Worm (Caenorhabditis elegans): ENCODE results near the gene smcr-8.
A peak's percentile ranks its signal among the peaks of the same experiment; 100 is the strongest.

smcr-8 gene

ce11 chrIII:4998956-4999425 lies at the start of gene smcr-8 (continued):
- TF ChIP-seq fkh-10 (GFP tag; optimal IDR thresholded peaks at IDR 0.05): no peak
- TF ChIP-seq R02D3.7 (tag; optimal IDR thresholded peaks at IDR 0.05): no peak
- no peak for TF ChIP-seq mxl-2 (GFP tag; conservative IDR thresholded peaks at IDR 0.05)
- TF ChIP-seq duxl-1 (tag; optimal IDR thresholded peaks at IDR 0.05; ENCODE audit: poor library complexity): no peak
- TF ChIP-seq mes-2 (tag; optimal IDR thresholded peaks at IDR 0.05; ENCODE audit: poor library complexity, severe bottlenecking): peak; percentile 74
- TF ChIP-seq ztf-11 (tag; optimal IDR thresholded peaks at IDR 0.05): no peak

- TF ChIP-seq dve-1 (tag; optimal IDR thresholded peaks at IDR 0.05; ENCODE audit: insufficient read depth): peak; percentile 13
- TF ChIP-seq aha-1 (tag): no peak
- TF ChIP-seq zfp-3 (GFP tag; conservative IDR thresholded peaks at IDR 0.05): no peak
- peak; percentile 7 for TF ChIP-seq F37D6.2 (tag; optimal IDR thresholded peaks at IDR 0.05)
- TF ChIP-seq hif-1 (tag; optimal IDR thresholded peaks at IDR 0.05): peak in 1 of 2 experiments; percentile 62
- TF ChIP-seq egl-43 (GFP tag; IDR thresholded peaks at IDR 0.05): peak; percentile 56; the same call in 1 of the 2 replicates
- peak; percentile 58 for TF ChIP-seq hlh-11 (tag; optimal IDR thresholded peaks at IDR 0.05)
- no peak for TF ChIP-seq ceh-28 (tag; optimal IDR thresholded peaks at IDR 0.05)
- TF ChIP-seq mes-2 (tag; optimal IDR thresholded peaks at IDR 0.05; ENCODE audit: poor library complexity, severe bottlenecking): peak; percentile 25
- TF ChIP-seq ctbp-1 (GFP tag; IDR thresholded peaks at IDR 0.05): 0 out of 2 replicates have a peak, but pooled peaks have one; percentile 25
- peak; percentile 23 for TF ChIP-seq fkh-10 (GFP tag; optimal IDR thresholded peaks at IDR 0.05)
- TF ChIP-seq nhr-76 (tag; optimal IDR thresholded peaks at IDR 0.05): no peak
- peak; percentile 68 for TF ChIP-seq hmg-1.1 (GFP tag; IDR thresholded peaks at IDR 0.05)
- no peak for TF ChIP-seq zfp-2 (tag; optimal IDR thresholded peaks at IDR 0.05)
- TF ChIP-seq lin-38 (GFP tag; IDR thresholded peaks at IDR 0.05): 0 out of 2 replicates have a peak, but pooled peaks have one; percentile 26
- peak; percentile 59 to 86 for TF ChIP-seq mdl-1 (tag; optimal IDR thresholded peaks at IDR 0.05)
- TF ChIP-seq rbr-2 (tag; optimal IDR thresholded peaks at IDR 0.05): peak; percentile 63
- TF ChIP-seq lsy-2 (tag; optimal IDR thresholded peaks at IDR 0.05): peak in 1 of 2 experiments; percentile 43
- TF ChIP-seq Y105C5A.15 (GFP tag; IDR thresholded peaks at IDR 0.05): no peak
- no peak for TF ChIP-seq nhr-77 (tag; optimal IDR thresholded peaks at IDR 0.05)
- no peak for TF ChIP-seq aly-2 (tag; optimal IDR thresholded peaks at IDR 0.05)
- TF ChIP-seq lin-39 (tag; optimal IDR thresholded peaks at IDR 0.05): no peak
- peak; percentile 64 for TF ChIP-seq madf-9 (GFP tag; conservative IDR thresholded peaks at IDR 0.05)
- TF ChIP-seq pqm-1 (tag; optimal IDR thresholded peaks at IDR 0.05): no peak
- peak; percentile 55 for TF ChIP-seq mep-1 (tag; optimal IDR thresholded peaks at IDR 0.05)
- TF ChIP-seq Y75B8A.6 (GFP tag; IDR thresholded peaks at IDR 0.05): no peak
- peak in 1 of 2 experiments; percentile 83 for TF ChIP-seq unc-62 (GFP tag; optimal IDR thresholded peaks at IDR 0.05 in 1 of 2)
- TF ChIP-seq unc-62 (tag; optimal IDR thresholded peaks at IDR 0.05): no peak
- peak; percentile 97 for TF ChIP-seq hlh-30 (tag; optimal IDR thresholded peaks at IDR 0.05; ENCODE audit: insufficient read depth)
- peak; percentile 67 for TF ChIP-seq set-16 (GFP tag; IDR thresholded peaks at IDR 0.05)
- no peak for TF ChIP-seq T26A8.4 (GFP tag; IDR thresholded peaks at IDR 0.05)
- TF ChIP-seq nhr-237 (tag; optimal IDR thresholded peaks at IDR 0.05): no peak
- TF ChIP-seq tra-1 (GFP tag; IDR thresholded peaks at IDR 0.05): peak; percentile 54; the same call in 1 of the 2 replicates
- no peak for TF ChIP-seq nhr-42 (GFP tag; IDR thresholded peaks at IDR 0.05)
These were observed 48.8 kb upstream of the smcr-8 start for ce11 chrIII:4950345-4950744.

ce11 chrIII:4951210-4951609 lies 48.0 kb upstream of the smcr-8 start:
- TF ChIP-seq sdz-12 (GFP tag; optimal IDR thresholded peaks at IDR 0.05): no peak
- TF ChIP-seq mes-2 (tag; optimal IDR thresholded peaks at IDR 0.05; ENCODE audit: poor library complexity, severe bottlenecking): no peak
- 0 out of 2 replicates have a peak, but pooled peaks have one; percentile 23 for TF ChIP-seq egl-43 (GFP tag; IDR thresholded peaks at IDR 0.05)
- peak; percentile 26 for TF ChIP-seq hlh-11 (tag; optimal IDR thresholded peaks at IDR 0.05)
- peak in 1 of 2 experiments; percentile 67 for TF ChIP-seq daf-16 (GFP tag; optimal IDR thresholded peaks at IDR 0.05)
- peak; percentile 12 for TF ChIP-seq daf-16 (tag; optimal IDR thresholded peaks at IDR 0.05)
- no peak for TF ChIP-seq unc-130 (GFP tag; optimal IDR thresholded peaks at IDR 0.05)
- peak; percentile 92 for TF ChIP-seq set-16 (GFP tag; IDR thresholded peaks at IDR 0.05)
- no peak for TF ChIP-seq nhr-76 (tag; optimal IDR thresholded peaks at IDR 0.05)
- TF ChIP-seq nhr-42 (GFP tag; IDR thresholded peaks at IDR 0.05): no peak
- TF ChIP-seq aha-1 (tag): peak; percentile 66
- no peak for TF ChIP-seq zag-1 (tag; optimal IDR thresholded peaks at IDR 0.05)
- TF ChIP-seq php-3 (GFP tag; IDR thresholded peaks at IDR 0.05): no peak
